Fruit fly (Drosophila melanogaster) whole organism, wandering third instar larva: ENCODE measurements around the gene Dbct.
A peak's percentile ranks its signal among the peaks of the same experiment; 100 is the strongest.

Source experiments
- Abd-B ChIP-seq: fragments of >200 bp; optimal IDR thresholded peaks from 2 replicates; lab custom pipeline; 2017; ENCODE audit warnings: missing biosample characterization, missing genetic modification characterization
- CG32264 ChIP-seq: fragments of 200-800 bp; sonication (Bioruptor generic); optimal IDR thresholded peaks from 2 replicates; lab custom pipeline; 2016; ENCODE audit warnings: missing biosample characterization, missing genetic modification characterization
- CrebA ChIP-seq: fragments of 200-800 bp; sonication (Bioruptor generic); optimal IDR thresholded peaks from 2 replicates; lab custom pipeline; 2016; ENCODE audit warnings: missing biosample characterization, mild to moderate bottlenecking, missing genetic modification characterization, borderline replicate concordance
- Dfd ChIP-seq: fragments of >200 bp; optimal IDR thresholded peaks from 2 replicates; lab custom pipeline; 2017; ENCODE audit warnings: missing biosample characterization, missing genetic modification characterization
- GATAd ChIP-seq: sonication (Bioruptor generic); optimal IDR thresholded peaks from 2 replicates; lab custom pipeline; 2016; ENCODE audit warnings: missing biosample characterization, missing genetic modification characterization
- HLH106 ChIP-seq: fragments of 200-800 bp; optimal IDR thresholded peaks from 3 replicates; lab custom pipeline; 2019; ENCODE audit warnings: missing biosample characterization, mild to moderate bottlenecking, missing genetic modification characterization, moderate library complexity
- Hr78 ChIP-seq: fragments of >200 bp; optimal IDR thresholded peaks from 2 replicates; lab custom pipeline; 2017; ENCODE audit warnings: missing biosample characterization, missing genetic modification characterization
- Hr83 ChIP-seq: fragments of 200-300 bp; sonication (Bioruptor generic); optimal IDR thresholded peaks from 2 replicates; lab custom pipeline; 2016; ENCODE audit warnings: missing biosample characterization, mild to moderate bottlenecking, missing genetic modification characterization, moderate library complexity; ENCODE audit not compliant: poor library complexity, severe bottlenecking
- Jra ChIP-seq: sonication (Bioruptor generic); optimal IDR thresholded peaks from 2 replicates; lab custom pipeline; 2016; ENCODE audit warnings: missing biosample characterization, missing genetic modification characterization
- Mio ChIP-seq: sonication (Bioruptor generic); optimal IDR thresholded peaks from 2 replicates; lab custom pipeline; 2016; ENCODE audit warnings: missing biosample characterization, missing genetic modification characterization
- Myc ChIP-seq: fragments of >200 bp; optimal IDR thresholded peaks from 2 replicates; lab custom pipeline; 2017
- N ChIP-seq: fragments of >200 bp; optimal IDR thresholded peaks from 2 replicates; lab custom pipeline; 2018; ENCODE audit warnings: missing biosample characterization, missing external identifiers, missing genetic modification characterization
- Rel ChIP-seq, 2 experiments: fragments of 200-800 bp; sonication (Bioruptor generic) in 1 of 2; optimal IDR thresholded peaks; 2 replicates in 1 of 2; 3 replicates in 1 of 2; lab custom pipeline; 2016 to 2019; ENCODE audit warnings: mild to moderate bottlenecking in 2 of 2, missing biosample characterization in 2 of 2, missing genetic modification characterization in 2 of 2, moderate library complexity in 1 of 2
- Vsx2 ChIP-seq: fragments of 200-300, 225-300 bp; sonication (Bioruptor generic); optimal IDR thresholded peaks from 2 replicates; lab custom pipeline; 2018; ENCODE audit warnings: missing biosample characterization, missing genetic modification characterization; ENCODE audit not compliant: partially characterized antibody
- brk ChIP-seq: fragments of 200-800 bp; sonication (Bioruptor generic); optimal IDR thresholded peaks from 2 replicates; lab custom pipeline; 2016; ENCODE audit warnings: missing biosample characterization, mild to moderate bottlenecking, missing genetic modification characterization
- dl ChIP-seq, 2 experiments: fragments of 175-275, 200-275 bp in 1 of 2; fragments of 200-275 bp in 1 of 2; sonication (Bioruptor generic); optimal IDR thresholded peaks; lab custom pipeline; 2018; ENCODE audit warnings: mild to moderate bottlenecking in 2 of 2, missing biosample characterization in 2 of 2, missing genetic modification characterization in 2 of 2, moderate library complexity in 2 of 2; ENCODE audit not compliant: partially characterized antibody in 2 of 2, insufficient read depth in 1 of 2
- dsf ChIP-seq: sonication (Bioruptor generic); optimal IDR thresholded peaks from 2 replicates; lab custom pipeline; 2016; ENCODE audit warnings: missing biosample characterization, missing genetic modification characterization, borderline replicate concordance
- fru ChIP-seq: fragments of 200-800 bp; sonication (Bioruptor generic); optimal IDR thresholded peaks from 3 replicates; lab custom pipeline; 2016; ENCODE audit warnings: missing biosample characterization, mild to moderate bottlenecking, missing genetic modification characterization
- h ChIP-seq: fragments of 200-800 bp; sonication (Bioruptor generic); optimal IDR thresholded peaks from 3 replicates; lab custom pipeline; 2016; ENCODE audit warnings: missing biosample characterization, mild to moderate bottlenecking, missing genetic modification characterization
- jim ChIP-seq: fragments of 175-275, 200-325 bp; sonication (Bioruptor generic); optimal IDR thresholded peaks from 2 replicates; lab custom pipeline; 2016; ENCODE audit warnings: missing biosample characterization, mild to moderate bottlenecking, missing genetic modification characterization
- sage ChIP-seq: fragments of 200-800 bp; sonication (Bioruptor generic); optimal IDR thresholded peaks from 2 replicates; lab custom pipeline; 2016; ENCODE audit warnings: missing biosample characterization, mild to moderate bottlenecking, missing genetic modification characterization
- sv ChIP-seq: fragments of 200-800 bp; sonication (Bioruptor generic); optimal IDR thresholded peaks from 3 replicates; lab custom pipeline; 2016; ENCODE audit warnings: missing biosample characterization, missing genetic modification characterization

Gene Dbct

DNA sequence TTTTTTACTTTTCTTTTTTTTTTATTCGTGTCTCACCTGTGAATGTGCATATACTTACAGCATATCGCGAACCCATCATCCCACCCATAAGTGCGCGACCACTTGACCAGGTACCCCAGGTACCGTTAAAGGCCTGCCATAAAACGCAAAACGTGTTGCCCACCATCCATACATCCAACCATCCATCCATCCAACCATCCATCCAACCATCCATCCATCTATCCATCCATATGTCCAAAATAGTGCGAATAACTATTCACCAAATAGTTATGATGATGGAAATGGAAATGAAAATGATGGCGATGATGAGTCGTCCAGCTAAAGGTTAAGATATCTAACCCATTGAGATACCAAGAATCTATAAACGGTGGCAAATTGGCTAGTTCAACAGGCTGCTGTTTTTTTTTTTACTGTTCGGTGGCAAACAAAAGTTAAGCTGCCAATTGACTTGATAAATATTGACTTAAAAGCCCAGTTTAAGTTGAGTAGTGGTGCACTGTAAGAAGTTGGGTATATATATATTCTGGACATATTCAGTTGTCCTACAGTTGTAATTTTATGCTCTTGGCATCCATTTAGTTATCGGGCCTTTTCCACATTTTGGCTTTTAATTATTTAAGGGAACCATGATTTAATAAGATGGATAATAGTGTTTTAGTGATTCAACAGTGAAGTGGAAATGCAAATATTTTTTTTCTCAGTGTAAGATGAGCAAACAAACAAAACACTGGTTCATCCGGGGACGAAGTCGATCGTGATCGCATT lies 42.1 kb downstream of the Dbct start:
- TF ChIP-seq Vsx2 (GFP tag; lab: Kevin White, UChicago) (no peak), Rel (GFP tag; optimal IDR thresholded peaks at IDR 0.05; lab: Kevin White, UChicago) (no peak), Rel (tag; optimal IDR thresholded peaks at IDR 0.05; lab: Kevin White, UChicago) (no peak), Mio (GFP tag; lab: Kevin White, UChicago) (no peak), CG32264 (GFP tag; lab: Kevin White, UChicago) (no peak), Hr78 (no peak), Dfd (GFP tag; lab: Kevin White, UChicago) (no peak), h (GFP tag; lab: Kevin White, UChicago) (no peak), sage (GFP tag; lab: Kevin White, UChicago) (no peak), jim (GFP tag; lab: Kevin White, UChicago) (no peak), Abd-B (no peak), brk (GFP tag; lab: Kevin White, UChicago) (no peak), HLH106 (tag; lab: Kevin White, UChicago) (no peak), N (GFP tag; lab: Kevin White, UChicago) (no peak), CrebA (GFP tag; lab: Kevin White, UChicago) (no peak), GATAd (GFP tag; lab: Kevin White, UChicago) (no peak), Jra (GFP tag; lab: Kevin White, UChicago) (no peak), dl (GFP tag; optimal IDR thresholded peaks at IDR 0.05; lab: Kevin White, UChicago; ENCODE audit: insufficient read depth in 1 of 2, partially characterized antibody in 2 of 2) (no peak), sv (GFP tag; lab: Kevin White, UChicago) (no peak), Hr83 (no peak)

DNA sequence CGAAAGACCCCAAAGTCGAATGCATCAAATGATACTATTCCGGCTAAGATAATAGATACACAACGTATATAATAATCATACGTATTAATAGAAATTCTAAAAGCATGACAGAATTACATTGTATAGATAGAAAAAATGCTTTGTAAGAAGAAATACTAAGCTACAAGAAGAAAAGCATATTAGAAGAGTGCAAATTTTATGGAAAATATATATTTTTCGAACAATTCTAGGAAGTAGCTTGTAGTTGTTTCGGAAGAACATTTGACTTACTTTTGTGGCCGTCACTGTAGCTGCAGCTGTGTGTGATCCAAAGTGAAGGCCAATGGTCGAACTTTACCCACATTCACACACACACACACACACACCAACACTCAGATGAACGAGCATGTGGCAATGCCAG lies 46.1 kb downstream of the Dbct start:
- TF ChIP-seq dsf (GFP tag; lab: Kevin White, UChicago) = no peak

DNA sequence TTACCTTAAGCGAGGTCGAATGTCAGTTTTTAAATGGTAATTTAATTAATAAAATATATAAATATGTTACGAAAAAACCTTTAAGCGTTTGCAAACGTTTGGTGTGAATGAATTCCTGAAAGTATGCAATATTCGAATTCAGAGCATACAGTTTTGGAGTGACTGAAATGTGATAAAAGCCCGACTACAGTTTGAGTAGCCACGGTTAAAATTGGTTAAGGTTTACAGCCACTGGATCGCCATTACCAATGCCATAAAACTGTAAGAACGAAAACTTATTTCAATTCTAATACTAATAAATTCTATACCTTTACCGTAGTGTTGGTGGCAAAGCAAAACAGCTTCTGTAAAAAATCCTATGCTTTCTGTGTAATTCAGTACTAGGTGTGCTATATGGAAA lies 51.3 kb downstream of the Dbct start:
- TF ChIP-seq Myc = peak; percentile 96
- no peak for TF ChIP-seq fru (GFP tag; lab: Kevin White, UChicago)
